Worm (Caenorhabditis elegans): ENCODE data around the gene B0554.5.

B0554.5 gene

ce11 chrV:388397-388796, 35.8 kb upstream of the B0554.5 start, which contains the start of gene ZK6.6:
TSS of gene ZK6.6 (plus strand) at chrV:388697.
- TF ChIP-seq tbx-37 (GFP tag; conservative IDR thresholded peaks at IDR 0.05) = no peak
- no peak for TF ChIP-seq hmbx-1 (tag; optimal IDR thresholded peaks at IDR 0.05)
- no peak for TF ChIP-seq tra-4 (tag; optimal IDR thresholded peaks at IDR 0.05)

- no peak for TF ChIP-seq tra-4 (tag; optimal IDR thresholded peaks at IDR 0.05)
- no peak for TF ChIP-seq hmbx-1 (tag; optimal IDR thresholded peaks at IDR 0.05)
Observed at ce11 chrV:392199-392678, 32.0 kb upstream of the B0554.5 start, which contains the start of gene nhr-254. TSS of gene nhr-254 (plus strand) at chrV:392628.

- TF ChIP-seq flt-1 (GFP tag; IDR thresholded peaks at IDR 0.05) (no peak), hmbx-1 (tag; optimal IDR thresholded peaks at IDR 0.05) (no peak), pes-1 (GFP tag; IDR thresholded peaks at IDR 0.05) (no peak), hmg-4 (GFP tag; optimal IDR thresholded peaks at IDR 0.05) (no peak)
Observed at ce11 chrV:396309-396708, 27.9 kb upstream of the B0554.5 start, which contains the start of gene nhr-253. TSS of gene nhr-253 (plus strand) at chrV:396593.

ce11 chrV:399721-400120, 24.5 kb upstream of the B0554.5 start, which contains the start of gene scl-27:
TSS of gene scl-27 (plus strand) at chrV:400021.
- TF ChIP-seq tbx-11 (GFP tag; IDR thresholded peaks at IDR 0.05) (no peak), tbx-37 (GFP tag; conservative IDR thresholded peaks at IDR 0.05) (no peak), scrt-1 (GFP tag; IDR thresholded peaks at IDR 0.05) (no peak), ceh-13 (GFP tag; optimal IDR thresholded peaks at IDR 0.05) (no peak), B0310.2 (tag; optimal IDR thresholded peaks at IDR 0.05) (no peak), F13C5.2 (tag; optimal IDR thresholded peaks at IDR 0.05) (no peak), ceh-36 (tag; optimal IDR thresholded peaks at IDR 0.05) (no peak), hnd-1 (tag; optimal IDR thresholded peaks at IDR 0.05) (no peak), hmg-4 (GFP tag; optimal IDR thresholded peaks at IDR 0.05) (no peak), sea-1 (GFP tag; conservative IDR thresholded peaks at IDR 0.05) (no peak), hmbx-1 (tag; optimal IDR thresholded peaks at IDR 0.05) (no peak), flt-1 (GFP tag; IDR thresholded peaks at IDR 0.05) (no peak), ets-7 (tag; optimal IDR thresholded peaks at IDR 0.05) (no peak), aly-1 (tag; optimal IDR thresholded peaks at IDR 0.05) (no peak)

- TF ChIP-seq scrt-1 (GFP tag; IDR thresholded peaks at IDR 0.05) (no peak), ceh-36 (tag; optimal IDR thresholded peaks at IDR 0.05) (no peak), ceh-13 (GFP tag; optimal IDR thresholded peaks at IDR 0.05) (no peak), tra-4 (tag; optimal IDR thresholded peaks at IDR 0.05) (no peak), B0310.2 (tag; optimal IDR thresholded peaks at IDR 0.05) (no peak)
Observed at ce11 chrV:403028-403427, 21.2 kb upstream of the B0554.5 start, which contains the start of gene srh-62. TSS of gene srh-62 (minus strand) at chrV:403128.

ce11 chrV:404210-404669, 20.0 kb upstream of the B0554.5 start, which contains the start of gene nhr-252:
TSS of gene nhr-252 (plus strand) at chrV:404619.
- no peak for TF ChIP-seq ceh-13 (GFP tag; optimal IDR thresholded peaks at IDR 0.05)
- no peak for TF ChIP-seq hmbx-1 (tag; optimal IDR thresholded peaks at IDR 0.05)
- TF ChIP-seq tbx-37 (GFP tag; conservative IDR thresholded peaks at IDR 0.05) = no peak
- no peak for TF ChIP-seq tra-4 (tag; optimal IDR thresholded peaks at IDR 0.05)
- TF ChIP-seq B0310.2 (tag; optimal IDR thresholded peaks at IDR 0.05) = no peak
- TF ChIP-seq hmg-4 (GFP tag; optimal IDR thresholded peaks at IDR 0.05) = no peak
- TF ChIP-seq flt-1 (GFP tag; IDR thresholded peaks at IDR 0.05) = no peak
- no peak for TF ChIP-seq ama-1 (optimal IDR thresholded peaks at IDR 0.05)
- TF ChIP-seq aly-1 (tag; optimal IDR thresholded peaks at IDR 0.05) = no peak
- TF ChIP-seq ets-7 (tag; optimal IDR thresholded peaks at IDR 0.05) = no peak
- TF ChIP-seq sea-1 (GFP tag; conservative IDR thresholded peaks at IDR 0.05) = no peak
- TF ChIP-seq pes-1 (GFP tag; IDR thresholded peaks at IDR 0.05) = no peak
- TF ChIP-seq scrt-1 (GFP tag; IDR thresholded peaks at IDR 0.05) = no peak
- no peak for TF ChIP-seq F13C5.2 (tag; optimal IDR thresholded peaks at IDR 0.05)
- no peak for TF ChIP-seq tbx-11 (GFP tag; IDR thresholded peaks at IDR 0.05)
- TF ChIP-seq ceh-36 (tag; optimal IDR thresholded peaks at IDR 0.05) = no peak
- no peak for TF ChIP-seq hnd-1 (tag; optimal IDR thresholded peaks at IDR 0.05)

ce11 chrV:412820-413219, 11.4 kb upstream of the B0554.5 start:
- no peak for TF ChIP-seq ets-7 (tag; optimal IDR thresholded peaks at IDR 0.05)

- TF ChIP-seq hmg-4 (GFP tag; optimal IDR thresholded peaks at IDR 0.05) (no peak), hnd-1 (tag; optimal IDR thresholded peaks at IDR 0.05) (no peak), ets-7 (tag; optimal IDR thresholded peaks at IDR 0.05) (no peak), ama-1 (optimal IDR thresholded peaks at IDR 0.05) (no peak)
Observed at ce11 chrV:414630-415029, 9.6 kb upstream of the B0554.5 start, which contains the start of gene dod-19. TSS of gene dod-19 (minus strand) at chrV:414759.

ce11 chrV:415072-415471, 9.2 kb upstream of the B0554.5 start:
- no peak for TF ChIP-seq tra-4 (tag; optimal IDR thresholded peaks at IDR 0.05)
- no peak for TF ChIP-seq B0310.2 (tag; optimal IDR thresholded peaks at IDR 0.05)
- TF ChIP-seq F13C5.2 (tag; optimal IDR thresholded peaks at IDR 0.05) = no peak
- TF ChIP-seq tbx-37 (GFP tag; conservative IDR thresholded peaks at IDR 0.05) = no peak
- no peak for TF ChIP-seq ceh-13 (GFP tag; optimal IDR thresholded peaks at IDR 0.05)
- TF ChIP-seq hmg-4 (GFP tag; optimal IDR thresholded peaks at IDR 0.05) = no peak
- TF ChIP-seq tbx-11 (GFP tag; IDR thresholded peaks at IDR 0.05) = no peak
- no peak for TF ChIP-seq ama-1 (optimal IDR thresholded peaks at IDR 0.05)
- no peak for TF ChIP-seq hnd-1 (tag; optimal IDR thresholded peaks at IDR 0.05)
- TF ChIP-seq pes-1 (GFP tag; IDR thresholded peaks at IDR 0.05) = no peak
- TF ChIP-seq ceh-36 (tag; optimal IDR thresholded peaks at IDR 0.05) = no peak
- TF ChIP-seq ets-7 (tag; optimal IDR thresholded peaks at IDR 0.05) = no peak
- no peak for TF ChIP-seq hmbx-1 (tag; optimal IDR thresholded peaks at IDR 0.05)
- TF ChIP-seq sea-1 (GFP tag; conservative IDR thresholded peaks at IDR 0.05) = no peak
- no peak for TF ChIP-seq aly-1 (tag; optimal IDR thresholded peaks at IDR 0.05)

Data from whole organism, early embryonic.